Fruit fly (Drosophila melanogaster) whole organism, embryonic: ENCODE data around the gene Reg-2.
A peak's percentile ranks its signal among the peaks of the same experiment; 100 is the strongest.

Experiments used
- ATbp ChIP-seq: fragments of 200-800 bp; sonication (Bioruptor generic); optimal IDR thresholded peaks from 2 replicates; lab custom pipeline; 2017; ENCODE audit warnings: missing biosample characterization, mild to moderate bottlenecking, missing genetic modification characterization, missing genetic modification reagents
- CG13123 ChIP-seq: fragments of 200-800 bp; sonication (Bioruptor generic); optimal IDR thresholded peaks from 2 replicates; lab custom pipeline; 2016; ENCODE audit warnings: missing biosample characterization, missing genetic modification characterization
- CG14710 ChIP-seq: fragments of 200-800 bp; sonication (Bioruptor generic); optimal IDR thresholded peaks from 3 replicates; lab custom pipeline; 2019; ENCODE audit warnings: missing biosample characterization, mild to moderate bottlenecking, missing genetic modification characterization, moderate library complexity
- CG14860 ChIP-seq: fragments of 200-800 bp; sonication (Bioruptor generic); IDR thresholded peaks from 3 replicates; pipeline ENCODE4 v1.3.6; 2022; ENCODE audit warnings: missing biosample characterization, missing genetic modification characterization; ENCODE audit not compliant: partially characterized antibody
- CG17328 ChIP-seq: fragments of 200-800 bp; sonication (Bioruptor generic); IDR thresholded peaks from 2 replicates; pipeline ENCODE4 v1.3.6; 2022; ENCODE audit warnings: missing biosample characterization, missing genetic modification characterization
- CG17829 ChIP-seq: fragments of 200-800 bp; optimal IDR thresholded peaks from 2 replicates; lab custom pipeline; 2019; ENCODE audit warnings: missing biosample characterization, mild to moderate bottlenecking, missing genetic modification characterization, moderate library complexity
- CG32767 ChIP-seq: fragments of 200-800 bp; sonication (Bioruptor generic); IDR thresholded peaks from 2 replicates; pipeline ENCODE4 v1.3.6; 2022; ENCODE audit warnings: missing biosample characterization, missing genetic modification characterization
- CG3407 ChIP-seq: fragments of 200-800 bp; sonication (Bioruptor generic); optimal IDR thresholded peaks from 2 replicates; lab custom pipeline; 2018; ENCODE audit warnings: missing biosample characterization, mild to moderate bottlenecking, missing genetic modification characterization
- CG34376 ChIP-seq: fragments of 200-800 bp; sonication (Bioruptor generic); optimal IDR thresholded peaks from 2 replicates; lab custom pipeline; 2018; ENCODE audit warnings: missing biosample characterization, mild to moderate bottlenecking, missing genetic modification characterization
- CG34422 ChIP-seq: fragments of 200-800 bp; sonication (Bioruptor generic); IDR thresholded peaks from 3 replicates; pipeline ENCODE4 v1.3.6; 2022; ENCODE audit warnings: missing biosample characterization, missing genetic modification characterization
- CG6683 ChIP-seq: fragments of 200-800 bp; sonication (Bioruptor generic); optimal IDR thresholded peaks from 2 replicates; lab custom pipeline; 2017; ENCODE audit warnings: missing biosample characterization, mild to moderate bottlenecking, missing genetic modification characterization, missing genetic modification reagents
- CG7987 ChIP-seq: fragments of 200-800 bp; sonication (Bioruptor generic); optimal IDR thresholded peaks from 2 replicates; lab custom pipeline; 2018; ENCODE audit warnings: missing biosample characterization, mild to moderate bottlenecking, missing genetic modification characterization, moderate library complexity
- CG8290 ChIP-seq, 3 experiments: fragments of 200-800 bp; sonication (Bioruptor generic); optimal IDR thresholded peaks; 2 replicates each; lab custom pipeline; 2016 to 2019; ENCODE audit warnings: missing biosample characterization in 3 of 3, missing genetic modification characterization in 3 of 3, mild to moderate bottlenecking in 2 of 3, moderate library complexity in 1 of 3
- CG9215 ChIP-seq: fragments of 200-800 bp; sonication (Bioruptor generic); IDR thresholded peaks from 2 replicates; pipeline ENCODE4 v1.3.6; 2022; ENCODE audit warnings: missing biosample characterization, missing genetic modification characterization
- CG9797 ChIP-seq: fragments of 200-800 bp; sonication (Bioruptor generic); optimal IDR thresholded peaks from 3 replicates; lab custom pipeline; 2018; ENCODE audit warnings: missing biosample characterization, mild to moderate bottlenecking, missing genetic modification characterization
- CkIIα-i1 ChIP-seq: fragments of 200-800 bp; sonication (Bioruptor generic); IDR thresholded peaks from 2 replicates; pipeline ENCODE4 v1.3.6; 2022; ENCODE audit warnings: missing biosample characterization, missing genetic modification characterization
- Doc2 ChIP-seq: fragments of 200-800 bp; sonication (Bioruptor generic); IDR thresholded peaks from 2 replicates; pipeline ENCODE4 v1.3.6; 2022; ENCODE audit warnings: missing biosample characterization, missing genetic modification characterization
- Ets97D ChIP-seq: fragments of 200-800 bp; sonication (Bioruptor generic); optimal IDR thresholded peaks from 3 replicates; lab custom pipeline; 2016; ENCODE audit warnings: missing biosample characterization, missing genetic modification characterization
- H2.0 ChIP-seq: fragments of 200-800 bp; sonication (Bioruptor generic); IDR thresholded peaks from 2 replicates; pipeline ENCODE4 v1.3.6; 2022; ENCODE audit warnings: missing biosample characterization, missing genetic modification characterization
- MESR4 ChIP-seq: fragments of 200-800 bp; sonication (Bioruptor generic); optimal IDR thresholded peaks from 2 replicates; lab custom pipeline; 2018; ENCODE audit warnings: missing biosample characterization, mild to moderate bottlenecking, missing genetic modification characterization, moderate library complexity
- Max ChIP-seq: fragments of 200-800 bp; sonication (Bioruptor generic); optimal IDR thresholded peaks from 2 replicates; lab custom pipeline; 2016; ENCODE audit warnings: missing biosample characterization, mild to moderate bottlenecking, missing genetic modification characterization
- Med ChIP-seq: fragments of 200-800 bp; sonication (Bioruptor generic); peaks from one replicate; lab custom pipeline; 2016; ENCODE audit warnings: missing biosample characterization, missing genetic modification characterization, mild to moderate bottlenecking, inconsistent platforms, moderate library complexity
- Opbp ChIP-seq: fragments of 200-800 bp; sonication (Bioruptor generic); IDR thresholded peaks from 3 replicates; pipeline ENCODE4 v1.3.6; 2022; ENCODE audit warnings: missing biosample characterization, missing genetic modification characterization; ENCODE audit not compliant: partially characterized antibody
- PHDP ChIP-seq: fragments of 200-800 bp; sonication (Bioruptor generic); optimal IDR thresholded peaks from 3 replicates; lab custom pipeline; 2018; ENCODE audit warnings: missing biosample characterization, mild to moderate bottlenecking, missing genetic modification characterization, moderate library complexity
- Pdp1 ChIP-seq, 2 experiments: fragments of 200-800 bp; sonication (Bioruptor generic); optimal IDR thresholded peaks; 3 replicates each; lab custom pipeline; 2016; ENCODE audit warnings: missing biosample characterization in 2 of 2, missing genetic modification characterization in 2 of 2, mild to moderate bottlenecking in 1 of 2, moderate library complexity in 1 of 2
- Ssrp ChIP-seq: fragments of 200-800 bp; sonication (Bioruptor generic); optimal IDR thresholded peaks from 2 replicates; lab custom pipeline; 2018; ENCODE audit warnings: missing biosample characterization, mild to moderate bottlenecking, missing genetic modification characterization, moderate library complexity
- amos ChIP-seq: fragments of 200-800 bp; sonication (Bioruptor generic); IDR thresholded peaks from 2 replicates; pipeline ENCODE4 v1.3.6; 2022; ENCODE audit warnings: missing biosample characterization, missing genetic modification characterization; ENCODE audit not compliant: partially characterized antibody
- bigmax ChIP-seq: fragments of 200-800 bp; sonication (Bioruptor generic); optimal IDR thresholded peaks from 2 replicates; lab custom pipeline; 2018; ENCODE audit warnings: missing biosample characterization, mild to moderate bottlenecking, missing genetic modification characterization
- cad ChIP-seq: fragments of >200 bp; optimal IDR thresholded peaks from 2 replicates; lab custom pipeline; 2017; ENCODE audit warnings: missing biosample characterization, missing genetic modification characterization
- caup ChIP-seq: fragments of 200-800 bp; sonication (Bioruptor generic); optimal IDR thresholded peaks from 3 replicates; lab custom pipeline; 2017; ENCODE audit warnings: missing biosample characterization, mild to moderate bottlenecking, missing genetic modification characterization, moderate library complexity; ENCODE audit not compliant: severe bottlenecking
- cg ChIP-seq: fragments of 200-800 bp; sonication (Bioruptor generic); optimal IDR thresholded peaks from 3 replicates; lab custom pipeline; 2019; ENCODE audit warnings: missing biosample characterization, mild to moderate bottlenecking, missing genetic modification characterization, moderate library complexity
- chinmo ChIP-seq: fragments of 200-800 bp; sonication (Bioruptor generic); IDR thresholded peaks from 4 replicates; pipeline ENCODE4 v1.3.6; 2022; ENCODE audit warnings: missing biosample characterization, missing genetic modification characterization; ENCODE audit not compliant: partially characterized antibody
- ci ChIP-seq: fragments of 200-800 bp; sonication (Bioruptor generic); IDR thresholded peaks from 3 replicates; pipeline ENCODE4 v1.3.6; 2022; ENCODE audit warnings: missing biosample characterization, missing genetic modification characterization
- crol ChIP-seq: fragments of 200-800 bp; sonication (Bioruptor generic); IDR thresholded peaks from 2 replicates; pipeline ENCODE4 v1.3.6; 2022; ENCODE audit warnings: missing biosample characterization, missing genetic modification characterization
- gsb ChIP-seq: fragments of 200-800 bp; sonication (Bioruptor generic); IDR thresholded peaks from 2 replicates; pipeline ENCODE4 v1.3.6; 2022; ENCODE audit warnings: missing biosample characterization, missing genetic modification characterization
- jing ChIP-seq: fragments of 200-800 bp; sonication (Bioruptor generic); optimal IDR thresholded peaks from 2 replicates; lab custom pipeline; 2018; ENCODE audit warnings: missing biosample characterization, mild to moderate bottlenecking, missing genetic modification characterization
- nerfin-1 ChIP-seq: fragments of 200-800 bp; sonication (Bioruptor generic); optimal IDR thresholded peaks from 3 replicates; lab custom pipeline; 2019; ENCODE audit warnings: missing biosample characterization, mild to moderate bottlenecking, missing genetic modification characterization, moderate library complexity
- otp ChIP-seq: fragments of 200-800 bp; sonication (Bioruptor generic); IDR thresholded peaks from 3 replicates; pipeline ENCODE4, ENCODE4 v1.3.6; 2022; ENCODE audit warnings: missing biosample characterization, missing genetic modification characterization
- sd ChIP-seq: fragments of 200-800 bp; sonication (Bioruptor generic); optimal IDR thresholded peaks from 3 replicates; lab custom pipeline; 2018; ENCODE audit warnings: missing biosample characterization, mild to moderate bottlenecking, missing genetic modification characterization, moderate library complexity
- sens ChIP-seq: fragments of 200-800 bp; sonication (Bioruptor generic); peaks from one replicate; lab custom pipeline; 2016; ENCODE audit warnings: missing biosample characterization, missing genetic modification characterization
- slbo ChIP-seq: fragments of 200-800 bp; sonication (Bioruptor generic); IDR thresholded peaks from 2 replicates; pipeline ENCODE4 v1.3.6; 2022; ENCODE audit warnings: missing biosample characterization, missing genetic modification characterization
- tgo ChIP-seq: fragments of 200-800 bp; sonication (Bioruptor generic); IDR thresholded peaks from 3 replicates; pipeline ENCODE4 v1.3.6; 2022; ENCODE audit warnings: missing biosample characterization, missing genetic modification characterization
- unc-4 ChIP-seq: fragments of 200-800 bp; sonication (Bioruptor generic); IDR thresholded peaks from 2 replicates; pipeline ENCODE4 v1.3.6; 2022; ENCODE audit warnings: missing biosample characterization, missing genetic modification characterization; ENCODE audit not compliant: partially characterized antibody
- vvl ChIP-seq: fragments of 200-800 bp; sonication (Bioruptor generic); IDR thresholded peaks from 2 replicates; pipeline ENCODE4 v1.3.6; 2022; ENCODE audit warnings: missing biosample characterization, missing genetic modification characterization
- wdn ChIP-seq: fragments of 200-800 bp; sonication (Bioruptor generic); IDR thresholded peaks from 2 replicates; pipeline ENCODE4 v1.3.6; 2022; ENCODE audit warnings: missing biosample characterization, missing genetic modification characterization

Gene Reg-2

DNA sequence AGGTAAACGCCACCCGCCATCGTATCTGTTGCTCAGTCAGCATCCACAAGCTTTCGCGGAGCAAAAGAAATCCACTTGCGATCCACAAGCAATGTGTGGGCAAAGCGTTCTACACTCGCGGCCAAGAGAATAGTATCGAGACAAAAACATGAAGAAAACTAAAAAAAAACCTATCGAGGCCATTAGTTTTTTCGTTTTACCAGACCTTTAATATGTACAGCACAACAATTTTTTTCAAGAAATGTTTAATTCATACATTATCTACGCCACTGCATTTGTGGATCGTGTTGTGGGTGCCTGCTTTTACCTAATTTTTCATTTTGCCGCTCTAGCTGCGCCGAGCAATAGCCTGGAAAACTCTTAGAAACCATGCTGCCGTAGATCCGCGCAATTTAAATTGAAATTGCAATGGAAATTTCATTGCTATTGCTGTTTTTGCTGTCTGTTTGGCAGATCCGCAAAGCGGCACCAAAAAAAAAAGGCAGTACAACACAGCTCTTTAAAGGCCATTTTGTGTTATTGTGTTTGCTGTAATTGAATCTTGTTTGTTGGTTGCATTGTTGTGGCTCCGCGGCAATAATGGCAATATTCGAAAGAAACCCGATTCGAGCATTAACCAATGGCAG, 43.3 kb downstream of the Reg-2 start (continued):
- peak; percentile 20 for TF ChIP-seq CG6683 (GFP tag; lab: Kevin White, UChicago)
- TF ChIP-seq PHDP (tag; lab: Kevin White, UChicago) = peak; percentile 77
- no peak for TF ChIP-seq cg (GFP tag; lab: Kevin White, UChicago)
- TF ChIP-seq ATbp (GFP tag; lab: Kevin White, UChicago) = peak; percentile 76
- TF ChIP-seq, all 482 proteins: peak for 268

- TF ChIP-seq CG9215 (GFP tag; lab: Robert Waterston, UW) (no peak), CG14710 (tag; lab: Kevin White, UChicago) (no peak), cad (GFP tag; lab: Kevin White, UChicago) (no peak), Med (GFP tag; lab: Kevin White, UChicago) (peak; percentile 7), sens (peak; percentile 75), CG34422 (GFP tag; lab: Robert Waterston, UW) (no peak), jing (GFP tag; lab: Kevin White, UChicago) (no peak), Ssrp (tag; lab: Kevin White, UChicago) (no peak), slbo (GFP tag; lab: Robert Waterston, UW) (0 out of 2 replicates have a peak, but pooled peaks have one; percentile 19), CG34376 (GFP tag; lab: Kevin White, UChicago) (peak; percentile 20), CG17829 (tag; lab: Kevin White, UChicago) (peak; percentile 91), chinmo (GFP tag; lab: Robert Waterston, UW) (0 out of 4 replicates have a peak, but pooled peaks have one; percentile 15), tgo (GFP tag; lab: Robert Waterston, UW) (no peak), amos (GFP tag; lab: Robert Waterston, UW) (no peak), otp (no peak), Opbp (GFP tag; lab: Robert Waterston, UW) (no peak), vvl (GFP tag; lab: Robert Waterston, UW) (no peak), CG14860 (GFP tag; lab: Robert Waterston, UW) (no peak), CG8290 (GFP tag; optimal IDR thresholded peaks at IDR 0.05; lab: Kevin White, UChicago) (no peak), CG8290 (tag; optimal IDR thresholded peaks at IDR 0.05; lab: Kevin White, UChicago) (peak in 1 of 2 experiments; percentile 8), sd (tag; lab: Kevin White, UChicago) (peak; percentile 90), ci (0 out of 3 replicates have a peak, but pooled peaks have one; percentile 8), H2.0 (GFP tag; lab: Robert Waterston, UW) (0 out of 2 replicates have a peak, but pooled peaks have one; percentile 4), Pdp1 (GFP tag; optimal IDR thresholded peaks at IDR 0.05; lab: Kevin White, UChicago) (peak in 1 of 2 experiments; percentile 24), CkIIα-i1 (GFP tag; lab: Robert Waterston, UW) (no peak)
These were observed 44.5 kb downstream of the Reg-2 start for dm6 chr3L:561772-562454.

- no peak for TF ChIP-seq bigmax (GFP tag; lab: Kevin White, UChicago)
- TF ChIP-seq CG9797 = no peak
- TF ChIP-seq caup (GFP tag; lab: Kevin White, UChicago) = no peak
- TF ChIP-seq gsb = no peak
- no peak for TF ChIP-seq CG17328
- TF ChIP-seq CG32767 = 0 out of 2 replicates have a peak, but pooled peaks have one; percentile 6
- no peak for TF ChIP-seq Doc2 (GFP tag; lab: Robert Waterston, UW)
- TF ChIP-seq MESR4 (GFP tag; lab: Kevin White, UChicago) = no peak
- no peak for TF ChIP-seq Max (GFP tag; lab: Kevin White, UChicago)
- TF ChIP-seq CG13123 = no peak
- no peak for TF ChIP-seq Ets97D
- no peak for TF ChIP-seq nerfin-1 (tag; lab: Kevin White, UChicago)
- TF ChIP-seq CG7987 = no peak
- TF ChIP-seq wdn (GFP tag; lab: Robert Waterston, UW) = no peak
- TF ChIP-seq unc-4 (GFP tag; lab: Robert Waterston, UW) = no peak
- no peak for TF ChIP-seq CG3407
- TF ChIP-seq crol (GFP tag; lab: Robert Waterston, UW) = peak; percentile 62; the same call in 1 of the 2 replicates
These were observed 45.3 kb downstream of the Reg-2 start for dm6 chr3L:561117-561516.
